Fruit fly (Drosophila melanogaster): ENCODE results near the gene Hipk.
A peak's percentile ranks its signal among the peaks of the same experiment; 100 is the strongest.

The Hipk gene

DNA sequence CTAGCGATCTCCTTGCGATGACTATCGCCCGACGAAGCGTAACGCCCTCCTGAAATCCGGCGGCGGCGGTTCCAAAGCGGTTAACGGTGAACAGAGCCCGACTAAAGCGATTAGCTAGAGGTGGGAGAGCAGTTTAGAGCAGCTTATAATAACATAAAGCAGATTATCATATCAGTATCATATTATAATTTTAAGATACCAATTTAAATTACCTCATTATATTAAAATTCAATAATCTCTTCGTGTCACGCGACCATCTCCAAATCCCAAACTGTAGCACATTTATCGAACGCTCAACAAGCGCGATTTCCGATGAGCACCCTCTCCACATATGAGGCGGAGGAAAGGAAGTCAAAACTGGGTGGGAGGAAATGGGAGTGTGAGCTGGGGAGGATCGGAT is 9.1 kb upstream of the Hipk start (continued):
- TF ChIP-seq Nf-YC (tag; optimal IDR thresholded peaks at IDR 0.05) (no peak), sens (GFP tag) (peak; percentile 70), ssp (GFP tag; IDR thresholded peaks at IDR 0.05) (0 out of 2 replicates have a peak, but pooled peaks have one; percentile 15), lola (GFP tag; optimal IDR thresholded peaks at IDR 0.05) (peak in 1 of 3 experiments; percentile 33), Taf1 (GFP tag; IDR thresholded peaks at IDR 0.05) (no peak), Scr (GFP tag; IDR thresholded peaks at IDR 0.05; ENCODE audit: partially characterized antibody) (peak; percentile 66), CG11695 (GFP tag; IDR thresholded peaks at IDR 0.05) (peak; percentile 52; the same call in 1 of the 3 replicates), CG1603 (tag; optimal IDR thresholded peaks at IDR 0.05) (peak; percentile 55), Ptx1 (GFP tag; IDR thresholded peaks at IDR 0.05) (0 out of 2 replicates have a peak, but pooled peaks have one; percentile 27), CG10462 (GFP tag; optimal IDR thresholded peaks at IDR 0.05) (no peak), BEAF-32 (GFP tag; optimal IDR thresholded peaks at IDR 0.05) (peak; percentile 42), NK7.1 (GFP tag; optimal IDR thresholded peaks at IDR 0.05) (no peak), knrl (GFP tag; IDR thresholded peaks at IDR 0.05; ENCODE audit: partially characterized antibody) (peak; percentile 9; the same call in 1 of the 3 replicates), row (GFP tag; IDR thresholded peaks at IDR 0.05) (peak; percentile 59), CG13424 (tag; optimal IDR thresholded peaks at IDR 0.05) (peak; percentile 39), CG12104 (GFP tag; optimal IDR thresholded peaks at IDR 0.05) (no peak), CG12769 (tag; optimal IDR thresholded peaks at IDR 0.05) (peak; percentile 10), CG11696 (GFP tag; IDR thresholded peaks at IDR 0.05) (0 out of 2 replicates have a peak, but pooled peaks have one; percentile 12), CG32767 (GFP tag; IDR thresholded peaks at IDR 0.05) (no peak), mam (GFP tag; optimal IDR thresholded peaks at IDR 0.05) (no peak), CG13296 (GFP tag; optimal IDR thresholded peaks at IDR 0.05) (no peak), CG8924 (tag; optimal IDR thresholded peaks at IDR 0.05) (peak; percentile 6), pan (optimal IDR thresholded peaks at IDR 0.05) (no peak), pan (GFP tag; optimal IDR thresholded peaks at IDR 0.05 in 1 of 2, IDR thresholded peaks at IDR 0.05 in 1 of 2) (peak in 1 of 2 experiments; percentile 39), vnd (GFP tag; IDR thresholded peaks at IDR 0.05; ENCODE audit: partially characterized antibody) (0 out of 3 replicates have a peak, but pooled peaks have one; percentile 47), hkb (optimal IDR thresholded peaks at IDR 0.05) (no peak), hkb (GFP tag; IDR thresholded peaks at IDR 0.05) (peak; percentile 65), CG13287 (GFP tag; IDR thresholded peaks at IDR 0.05; ENCODE audit: partially characterized antibody) (no peak), CG2712 (tag; optimal IDR thresholded peaks at IDR 0.05) (peak; percentile 51), Elba2 (GFP tag; optimal IDR thresholded peaks at IDR 0.05) (no peak), CG10366 (GFP tag; IDR thresholded peaks at IDR 0.05) (peak; percentile 29; the same call in 1 of the 2 replicates), kah (GFP tag; optimal IDR thresholded peaks at IDR 0.05) (no peak), rib (GFP tag; IDR thresholded peaks at IDR 0.05) (no peak), CG9437 (GFP tag; optimal IDR thresholded peaks at IDR 0.05) (peak; percentile 2), ara (GFP tag; IDR thresholded peaks at IDR 0.05) (peak; percentile 66; the same call in 1 of the 2 replicates), CG11504 (tag; optimal IDR thresholded peaks at IDR 0.05) (peak; percentile 29), Six4 (GFP tag; optimal IDR thresholded peaks at IDR 0.05) (no peak), schlank (tag; optimal IDR thresholded peaks at IDR 0.05) (no peak), croc (GFP tag; conservative IDR thresholded peaks at IDR 0.05) (peak; percentile 16; the same call in 1 of the 3 replicates), CG7372 (GFP tag; IDR thresholded peaks at IDR 0.05) (0 out of 2 replicates have a peak, but pooled peaks have one; percentile 25), zfh1 (GFP tag; IDR thresholded peaks at IDR 0.05) (peak; percentile 74; the same call in 2 of the 3 replicates), HLHmδ (GFP tag; optimal IDR thresholded peaks at IDR 0.05) (no peak), NFAT (GFP tag; IDR thresholded peaks at IDR 0.05) (0 out of 2 replicates have a peak, but pooled peaks have one; percentile 3), sisA (GFP tag; IDR thresholded peaks at IDR 0.05) (0 out of 2 replicates have a peak, but pooled peaks have one; percentile 14), HmgD (GFP tag; optimal IDR thresholded peaks at IDR 0.05) (no peak), Bdp1 (GFP tag; optimal IDR thresholded peaks at IDR 0.05) (no peak), CG9817 (tag; optimal IDR thresholded peaks at IDR 0.05) (no peak), fd96Cb (tag; optimal IDR thresholded peaks at IDR 0.05) (no peak), Ssrp (tag; optimal IDR thresholded peaks at IDR 0.05) (peak; percentile 3), stc (GFP tag; IDR thresholded peaks at IDR 0.05) (peak; percentile 49), vvl (GFP tag; IDR thresholded peaks at IDR 0.05) (peak; percentile 70)

Data from whole organism, embryonic.